Fruit fly (Drosophila melanogaster): ENCODE measurements around the gene Atx2.

The Atx2 gene

DNA sequence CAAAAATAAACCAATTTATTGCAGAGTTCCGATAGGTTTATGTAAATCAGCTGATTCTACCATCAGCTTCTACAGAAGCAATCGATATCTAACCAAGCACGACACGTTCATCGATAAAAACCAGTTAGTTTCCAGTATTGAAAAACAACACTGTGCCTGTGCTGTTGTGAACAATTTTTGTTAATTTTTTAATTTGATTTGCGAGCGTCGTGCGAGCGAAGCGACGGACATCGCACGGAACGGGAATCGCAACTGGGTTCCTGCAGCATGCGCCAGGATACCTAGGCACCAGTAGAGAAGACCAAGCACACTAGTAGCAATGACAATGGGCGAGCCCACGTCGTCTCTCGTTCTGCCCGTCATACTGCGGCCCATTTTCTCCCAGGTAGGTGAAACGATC is 36.4 kb upstream of the Atx2 start, which contains the start of the genes Ccm3 and CG6136 (continued):
- TF ChIP-seq fru (GFP tag; optimal IDR thresholded peaks at IDR 0.05) (peak; percentile 50), GATAd (GFP tag; optimal IDR thresholded peaks at IDR 0.05) (no peak), h (GFP tag; optimal IDR thresholded peaks at IDR 0.05) (peak; percentile 76), Mio (GFP tag; optimal IDR thresholded peaks at IDR 0.05) (peak; percentile 4), Abd-B (GFP tag; optimal IDR thresholded peaks at IDR 0.05) (no peak), Myc (optimal IDR thresholded peaks at IDR 0.05) (no peak), Rel (GFP tag; optimal IDR thresholded peaks at IDR 0.05) (no peak), Rel (tag; optimal IDR thresholded peaks at IDR 0.05) (peak; percentile 40), CG32264 (GFP tag; optimal IDR thresholded peaks at IDR 0.05) (no peak)

DNA sequence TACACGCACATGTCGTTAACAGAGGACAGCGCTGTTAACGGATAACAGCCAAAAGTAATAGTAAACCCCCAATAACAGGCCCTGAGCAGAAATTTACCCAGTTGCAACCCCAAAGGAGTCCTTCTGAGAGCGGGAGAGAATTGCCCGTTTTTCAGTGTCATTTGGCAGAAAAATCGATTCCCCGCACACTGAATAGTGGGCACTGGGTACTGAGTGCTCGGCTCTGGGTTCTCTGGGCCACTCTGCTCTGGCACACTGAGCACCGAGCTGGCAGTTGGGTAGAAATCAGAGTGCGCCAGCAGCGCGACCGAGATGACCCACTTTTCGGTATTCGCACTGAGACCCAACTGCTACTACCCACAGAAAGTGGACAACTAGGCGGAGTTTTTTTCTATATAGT is 33.8 kb upstream of the Atx2 start, which contains the start of gene Rbp:
TSS of gene Rbp (plus strand) at position 239 of the 400 bp plus-strand sequence.
- no peak for TF ChIP-seq CG32264 (GFP tag; optimal IDR thresholded peaks at IDR 0.05)
- TF ChIP-seq Dif (GFP tag; optimal IDR thresholded peaks at IDR 0.05; ENCODE audit: partially characterized antibody) = peak; percentile 21
- TF ChIP-seq Dfd (GFP tag; optimal IDR thresholded peaks at IDR 0.05) = no peak

DNA sequence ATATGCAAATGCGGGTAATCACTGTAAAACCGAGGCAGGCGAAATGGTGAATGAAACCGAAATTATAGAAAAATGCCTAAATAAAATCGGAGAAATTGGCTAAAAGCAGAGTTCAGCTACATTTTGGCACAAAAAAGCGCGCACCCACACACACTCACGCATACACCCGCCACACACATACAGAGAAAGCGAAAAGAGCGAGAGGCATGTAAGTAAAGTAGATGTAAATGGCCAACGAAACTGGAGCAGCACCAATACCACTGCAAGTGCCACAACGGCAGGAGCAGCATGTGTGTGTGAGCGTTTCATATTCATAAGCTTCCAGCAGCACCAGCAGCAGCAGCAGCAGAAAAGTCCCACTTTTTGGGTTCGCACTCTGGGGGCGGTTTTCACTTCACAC is 32.8 kb upstream of the Atx2 start:
- TF ChIP-seq sv (GFP tag; optimal IDR thresholded peaks at IDR 0.05) = no peak
- TF ChIP-seq pan (optimal IDR thresholded peaks at IDR 0.05) = no peak
- TF ChIP-seq GATAd (GFP tag; optimal IDR thresholded peaks at IDR 0.05) = no peak
- no peak for TF ChIP-seq jim (GFP tag; optimal IDR thresholded peaks at IDR 0.05)
- no peak for TF ChIP-seq dmrt93B (GFP tag; optimal IDR thresholded peaks at IDR 0.05)
- no peak for TF ChIP-seq br (GFP tag; optimal IDR thresholded peaks at IDR 0.05)
- TF ChIP-seq Sp1 (GFP tag; optimal IDR thresholded peaks at IDR 0.05) = no peak
- TF ChIP-seq N (GFP tag; optimal IDR thresholded peaks at IDR 0.05) = no peak
- TF ChIP-seq Hnf4 (GFP tag; optimal IDR thresholded peaks at IDR 0.05) = no peak
- no peak for TF ChIP-seq HLH106 (tag; optimal IDR thresholded peaks at IDR 0.05)
- no peak for TF ChIP-seq Jra (GFP tag; optimal IDR thresholded peaks at IDR 0.05)
- no peak for TF ChIP-seq Hr83 (GFP tag; optimal IDR thresholded peaks at IDR 0.05; ENCODE audit: poor library complexity, severe bottlenecking)
- TF ChIP-seq foxo (GFP tag; optimal IDR thresholded peaks at IDR 0.05) = no peak
- TF ChIP-seq Rel (GFP tag; optimal IDR thresholded peaks at IDR 0.05) = no peak
- TF ChIP-seq Rel (tag; optimal IDR thresholded peaks at IDR 0.05) = no peak
- no peak for TF ChIP-seq brk (GFP tag; optimal IDR thresholded peaks at IDR 0.05)
- TF ChIP-seq OdsH (GFP tag; optimal IDR thresholded peaks at IDR 0.05) = no peak
- TF ChIP-seq Abd-B (GFP tag; optimal IDR thresholded peaks at IDR 0.05) = no peak
- no peak for TF ChIP-seq usp (GFP tag; optimal IDR thresholded peaks at IDR 0.05)
- no peak for TF ChIP-seq dsf (GFP tag; optimal IDR thresholded peaks at IDR 0.05; ENCODE audit: borderline replicate concordance)
- TF ChIP-seq rgr (GFP tag; optimal IDR thresholded peaks at IDR 0.05) = no peak

DNA sequence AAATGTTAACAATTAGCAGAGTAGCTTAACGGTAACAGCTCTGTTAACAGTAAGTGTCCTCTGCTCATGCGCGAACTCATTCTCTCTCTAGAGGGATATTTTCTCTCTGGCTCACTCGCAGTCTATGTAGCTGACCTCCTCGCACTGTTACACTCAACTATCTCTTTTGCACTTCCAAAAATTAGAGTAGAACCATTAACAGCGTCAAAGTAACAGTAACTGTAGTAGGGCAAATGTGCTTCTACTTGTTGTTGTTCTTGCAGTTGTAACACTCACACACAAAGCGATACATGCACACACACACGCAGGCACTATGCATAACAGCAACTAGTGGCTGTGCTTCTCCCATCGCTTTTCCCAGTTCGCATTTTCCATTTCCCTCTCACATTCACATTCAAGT is 29.2 kb upstream of the Atx2 start:
- TF ChIP-seq CG32264 (GFP tag; optimal IDR thresholded peaks at IDR 0.05) (no peak), Rel (GFP tag; optimal IDR thresholded peaks at IDR 0.05) (no peak), Rel (tag; optimal IDR thresholded peaks at IDR 0.05) (no peak), usp (GFP tag; optimal IDR thresholded peaks at IDR 0.05) (no peak)

DNA sequence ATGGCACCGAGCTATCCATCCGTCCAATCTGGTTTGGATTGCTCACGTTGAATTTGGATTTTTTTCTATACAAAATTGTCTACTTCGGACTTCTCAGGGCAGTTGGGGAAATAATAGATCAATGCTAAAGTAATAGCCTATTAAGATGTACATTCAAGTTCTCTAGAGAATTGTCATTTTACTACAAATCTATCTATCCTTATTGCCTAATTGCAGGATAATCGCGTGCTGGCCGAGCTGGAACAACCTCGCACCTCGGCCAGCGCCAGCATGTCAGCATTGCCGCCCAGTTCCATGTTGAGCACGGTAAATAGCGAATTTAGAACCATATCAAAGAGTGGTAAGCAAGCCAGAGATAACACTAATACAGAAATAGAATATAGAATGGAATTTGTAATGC is 25.4 kb upstream of the Atx2 start, which contains the start of gene h-cup:
TSS of gene h-cup (minus strand) at position 101 of the 400 bp plus-strand sequence.
- TF ChIP-seq psq (GFP tag; optimal IDR thresholded peaks at IDR 0.05) (no peak), lola (GFP tag; optimal IDR thresholded peaks at IDR 0.05) (no peak), dl (GFP tag; optimal IDR thresholded peaks at IDR 0.05; ENCODE audit: insufficient read depth in 1 of 2, partially characterized antibody in 2 of 2) (no peak), woc (GFP tag; optimal IDR thresholded peaks at IDR 0.05) (no peak), CG32264 (GFP tag; optimal IDR thresholded peaks at IDR 0.05) (no peak), OdsH (GFP tag; optimal IDR thresholded peaks at IDR 0.05) (no peak), Hr83 (GFP tag; optimal IDR thresholded peaks at IDR 0.05; ENCODE audit: poor library complexity, severe bottlenecking) (no peak), Jra (GFP tag; optimal IDR thresholded peaks at IDR 0.05) (no peak), Dfd (GFP tag; optimal IDR thresholded peaks at IDR 0.05) (no peak), rgr (GFP tag; optimal IDR thresholded peaks at IDR 0.05) (no peak), brk (GFP tag; optimal IDR thresholded peaks at IDR 0.05) (no peak), dmrt93B (GFP tag; optimal IDR thresholded peaks at IDR 0.05) (no peak), sv (GFP tag; optimal IDR thresholded peaks at IDR 0.05) (no peak), HLH106 (tag; optimal IDR thresholded peaks at IDR 0.05) (no peak)
